Worm (Caenorhabditis elegans): ENCODE results near the gene C05C12.5.

DNA sequence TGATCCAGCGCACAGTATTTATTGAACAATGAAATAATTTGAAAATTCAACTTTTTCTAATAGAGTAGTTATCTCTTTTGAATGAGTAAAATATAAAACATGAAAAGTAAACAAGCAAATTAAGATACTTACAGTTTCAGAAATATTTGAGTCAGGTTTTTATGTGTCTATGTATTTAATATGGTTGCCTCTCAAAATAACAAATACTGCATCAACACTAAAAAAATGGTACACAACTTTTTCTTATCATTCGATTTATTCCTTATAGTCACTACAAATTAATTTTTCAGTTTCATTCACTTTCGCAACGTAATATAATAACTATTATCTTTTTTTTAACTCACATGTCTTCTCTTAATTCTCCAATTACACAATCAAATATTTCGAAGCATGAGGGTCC, 13.6 kb downstream of the C05C12.5 start:
- TF ChIP-seq unc-62 (GFP tag; optimal IDR thresholded peaks at IDR 0.05) (no peak), unc-39 (tag; optimal IDR thresholded peaks at IDR 0.05) (no peak), skn-1 (tag; optimal IDR thresholded peaks at IDR 0.05) (no peak), blmp-1 (tag; optimal IDR thresholded peaks at IDR 0.05; ENCODE audit: insufficient read depth) (no peak), snpc-4 (tag; optimal IDR thresholded peaks at IDR 0.05) (no peak), lsy-2 (tag; optimal IDR thresholded peaks at IDR 0.05) (no peak), nhr-25 (tag; optimal IDR thresholded peaks at IDR 0.05) (no peak), unc-55 (GFP tag; optimal IDR thresholded peaks at IDR 0.05) (no peak), ztf-4 (tag; optimal IDR thresholded peaks at IDR 0.05) (no peak)

All from whole organism, L2 larva.